Fruit fly (Drosophila melanogaster): ENCODE measurements around the gene PK2-R1.

PK2-R1 gene

dm6 chr3R:13381744-13382435 is 43.8 kb downstream of the PK2-R1 start, which contains the start of the genes mRpS21 and Droj2 (continued):
- peak; percentile 90 for TF ChIP-seq gfzf (GFP tag; optimal IDR thresholded peaks at IDR 0.05)
- no peak for TF ChIP-seq jumu (GFP tag; optimal IDR thresholded peaks at IDR 0.05)
- peak; percentile 44 for TF ChIP-seq CG33557 (GFP tag; optimal IDR thresholded peaks at IDR 0.05)
- TF ChIP-seq dpn (GFP tag; optimal IDR thresholded peaks at IDR 0.05): peak; percentile 50 to 52
- no peak for TF ChIP-seq CG14050 (GFP tag; IDR thresholded peaks at IDR 0.05)
- TF ChIP-seq D19B (GFP tag; optimal IDR thresholded peaks at IDR 0.05): no peak
- peak; percentile 66 for TF ChIP-seq HmgZ (tag; optimal IDR thresholded peaks at IDR 0.05)
- TF ChIP-seq gro (GFP tag; optimal IDR thresholded peaks at IDR 0.05): no peak
- TF ChIP-seq pum (GFP tag; optimal IDR thresholded peaks at IDR 0.05): peak; percentile 17
- no peak for TF ChIP-seq CG3726 (GFP tag; IDR thresholded peaks at IDR 0.05)
- TF ChIP-seq CG18011 (GFP tag; optimal IDR thresholded peaks at IDR 0.05): no peak
- TF ChIP-seq CG4282 (GFP tag; optimal IDR thresholded peaks at IDR 0.05): no peak
- no peak for TF ChIP-seq shn (GFP tag; optimal IDR thresholded peaks at IDR 0.05)
- peak in 1 of 3 experiments; percentile 63 for TF ChIP-seq Stat92E (GFP tag; optimal IDR thresholded peaks at IDR 0.05)
- TF ChIP-seq CG2712 (tag; optimal IDR thresholded peaks at IDR 0.05): peak; percentile 64
- TF ChIP-seq CG8478 (optimal IDR thresholded peaks at IDR 0.05): no peak
- TF ChIP-seq Hsf (GFP tag; optimal IDR thresholded peaks at IDR 0.05): peak; percentile 34
- 0 out of 2 replicates have a peak, but pooled peaks have one; percentile 5 for TF ChIP-seq inv (GFP tag; IDR thresholded peaks at IDR 0.05; ENCODE audit: partially characterized antibody)
- peak; percentile 9 for TF ChIP-seq CG12744 (GFP tag; optimal IDR thresholded peaks at IDR 0.05)
- TF ChIP-seq eyg (GFP tag; optimal IDR thresholded peaks at IDR 0.05): peak; percentile 7
- TF ChIP-seq CG6175 (GFP tag; IDR thresholded peaks at IDR 0.05): no peak
- no peak for TF ChIP-seq ham (GFP tag; IDR thresholded peaks at IDR 0.05)
- TF ChIP-seq CG15479 (GFP tag; optimal IDR thresholded peaks at IDR 0.05): no peak
- TF ChIP-seq CG4854 (GFP tag; optimal IDR thresholded peaks at IDR 0.05): no peak
- peak; percentile 23 for TF ChIP-seq az2 (GFP tag; optimal IDR thresholded peaks at IDR 0.05)
- TF ChIP-seq HmgD (GFP tag; optimal IDR thresholded peaks at IDR 0.05): no peak
- TF ChIP-seq Hmx (GFP tag; optimal IDR thresholded peaks at IDR 0.05): no peak
- TF ChIP-seq fu2 (GFP tag; optimal IDR thresholded peaks at IDR 0.05): no peak
- peak; percentile 67 for TF ChIP-seq Nf-YC (tag; optimal IDR thresholded peaks at IDR 0.05)
- TF ChIP-seq mirr (GFP tag; optimal IDR thresholded peaks at IDR 0.05): peak; percentile 17
- TF ChIP-seq CG2678 (tag; optimal IDR thresholded peaks at IDR 0.05): peak; percentile 65
- TF ChIP-seq CG12236 (GFP tag; optimal IDR thresholded peaks at IDR 0.05): no peak
- TF ChIP-seq mld (GFP tag; IDR thresholded peaks at IDR 0.05; ENCODE audit: partially characterized antibody): no peak
- TF ChIP-seq Hr78 (GFP tag; optimal IDR thresholded peaks at IDR 0.05): no peak
- TF ChIP-seq crc (GFP tag; optimal IDR thresholded peaks at IDR 0.05): peak; percentile 6
- no peak for TF ChIP-seq CG15011 (GFP tag; optimal IDR thresholded peaks at IDR 0.05)
- peak; percentile 57 for TF ChIP-seq nom (GFP tag; optimal IDR thresholded peaks at IDR 0.05)
- TF ChIP-seq sd (tag; optimal IDR thresholded peaks at IDR 0.05): no peak
- peak; percentile 79 for TF ChIP-seq zen (tag; optimal IDR thresholded peaks at IDR 0.05)
- peak; percentile 92 for TF ChIP-seq sens (GFP tag)
- peak; percentile 71 for TF ChIP-seq CG12391 (tag; optimal IDR thresholded peaks at IDR 0.05)
- TF ChIP-seq CG9727 (GFP tag; optimal IDR thresholded peaks at IDR 0.05): peak; percentile 40
- no peak for TF ChIP-seq CG4360 (GFP tag; IDR thresholded peaks at IDR 0.05)
- no peak for TF ChIP-seq Sox100B (GFP tag; optimal IDR thresholded peaks at IDR 0.05)
- peak; percentile 74 for TF ChIP-seq MESR4 (GFP tag; optimal IDR thresholded peaks at IDR 0.05)
- TF ChIP-seq CG7839 (tag; optimal IDR thresholded peaks at IDR 0.05): peak; percentile 50
- TF ChIP-seq stwl (tag; optimal IDR thresholded peaks at IDR 0.05): peak; percentile 84
- TF ChIP-seq Xrp1 (GFP tag; IDR thresholded peaks at IDR 0.05): no peak
- peak; percentile 44 for TF ChIP-seq lab (GFP tag; optimal IDR thresholded peaks at IDR 0.05)
- TF ChIP-seq Ets65A (GFP tag): peak; percentile 93

All from whole organism, embryonic.